Worm (Caenorhabditis elegans): Measurements from ENCODE around the gene C47E8.9.

- TF ChIP-seq him-1 (tag; optimal IDR thresholded peaks at IDR 0.05): no peak
- TF ChIP-seq W03F9.2 (tag; optimal IDR thresholded peaks at IDR 0.05): no peak
Observed at ce11 chrV:14615671-14616070, 47.4 kb upstream of the C47E8.9 start.
